Fruit fly (Drosophila melanogaster) whole organism, embryonic: Measurements from ENCODE around the gene Not10.

ENCODE experiments used
- BtbVII ChIP-seq: fragments of 200-800 bp; sonication (Bioruptor generic); optimal IDR thresholded peaks from 3 replicates; lab custom pipeline; 2017; ENCODE audit warnings: missing biosample characterization, mild to moderate bottlenecking, missing genetic modification characterization
- C15 ChIP-seq: fragments of 200-800 bp; sonication (Bioruptor generic); IDR thresholded peaks from 3 replicates; pipeline ENCODE4 v1.3.6; 2022; ENCODE audit warnings: missing biosample characterization, missing genetic modification characterization
- CG10209 ChIP-seq: fragments of 200-800 bp; sonication (Bioruptor generic); optimal IDR thresholded peaks from 3 replicates; lab custom pipeline; 2017; ENCODE audit warnings: missing biosample characterization, mild to moderate bottlenecking, missing genetic modification characterization, missing genetic modification reagents
- CG10543 ChIP-seq: fragments of 200-800 bp; sonication (Bioruptor generic); optimal IDR thresholded peaks from 3 replicates; lab custom pipeline; 2017; ENCODE audit warnings: missing biosample characterization, mild to moderate bottlenecking, missing genetic modification characterization, moderate library complexity
- CG11247 ChIP-seq: fragments of 200-800 bp; sonication (Bioruptor generic); IDR thresholded peaks from 2 replicates; pipeline ENCODE4 v1.3.6; 2022; ENCODE audit warnings: missing biosample characterization, missing genetic modification characterization
- CG11504 ChIP-seq: fragments of 200-800 bp; sonication (Bioruptor generic); optimal IDR thresholded peaks from 3 replicates; lab custom pipeline; 2019; ENCODE audit warnings: missing biosample characterization, mild to moderate bottlenecking, missing genetic modification characterization, moderate library complexity
- CG13123 ChIP-seq: fragments of 200-800 bp; sonication (Bioruptor generic); optimal IDR thresholded peaks from 2 replicates; lab custom pipeline; 2016; ENCODE audit warnings: missing biosample characterization, missing genetic modification characterization
- CG15269 ChIP-seq: fragments of 200-800 bp; sonication (Bioruptor generic); optimal IDR thresholded peaks from 2 replicates; lab custom pipeline; 2018; ENCODE audit warnings: missing biosample characterization, mild to moderate bottlenecking, missing genetic modification characterization, moderate library complexity
- CG17186 ChIP-seq: fragments of 200-800 bp; sonication (Bioruptor generic); optimal IDR thresholded peaks from 3 replicates; lab custom pipeline; 2017; ENCODE audit warnings: missing biosample characterization, missing genetic modification reagents, missing genetic modification characterization
- CG18011 ChIP-seq: fragments of 200-800 bp; sonication (Bioruptor generic); optimal IDR thresholded peaks from 2 replicates; lab custom pipeline; 2017; ENCODE audit warnings: missing biosample characterization, missing genetic modification characterization, mild to moderate bottlenecking, moderate library complexity, missing genotype
- CG2678 ChIP-seq: fragments of 200-800 bp; sonication (Bioruptor generic); optimal IDR thresholded peaks from 3 replicates; lab custom pipeline; 2019; ENCODE audit warnings: missing biosample characterization, mild to moderate bottlenecking, missing genetic modification characterization, moderate library complexity
- CG2875 ChIP-seq: fragments of 200-800 bp; sonication (Bioruptor generic); optimal IDR thresholded peaks from 2 replicates; lab custom pipeline; 2017; ENCODE audit warnings: missing biosample characterization, mild to moderate bottlenecking, missing genetic modification characterization, missing genetic modification reagents
- CG31388 ChIP-seq: fragments of 200-800 bp; sonication (Bioruptor generic); optimal IDR thresholded peaks from 2 replicates; lab custom pipeline; 2016; ENCODE audit warnings: missing biosample characterization, missing genetic modification characterization
- CG4404 ChIP-seq: fragments of 200-800 bp; sonication (Bioruptor generic); IDR thresholded peaks from 2 replicates; pipeline ENCODE4 v1.3.6; 2022; ENCODE audit warnings: missing biosample characterization, missing genetic modification characterization
- CG4730 ChIP-seq: fragments of 200-800 bp; sonication (Bioruptor generic); IDR thresholded peaks from 2 replicates; pipeline ENCODE4 v1.3.6; 2022; ENCODE audit warnings: missing biosample characterization, missing genetic modification characterization
- CG8359 ChIP-seq: fragments of 200-800 bp; sonication (Bioruptor generic); optimal IDR thresholded peaks from 2 replicates; lab custom pipeline; 2017; ENCODE audit warnings: missing biosample characterization, mild to moderate bottlenecking, missing genetic modification characterization, borderline replicate concordance
- CG9609 ChIP-seq: fragments of 200-800 bp; sonication (Bioruptor generic); optimal IDR thresholded peaks from 3 replicates; lab custom pipeline; 2016; ENCODE audit warnings: missing biosample characterization, missing genetic modification characterization
- CHES-1-like ChIP-seq: fragments of 200-800 bp; sonication (Bioruptor generic); optimal IDR thresholded peaks from 2 replicates; lab custom pipeline; 2016; ENCODE audit warnings: missing biosample characterization, missing genetic modification characterization
- Camta ChIP-seq: fragments of 200-800 bp; sonication (Bioruptor generic); optimal IDR thresholded peaks from 2 replicates; lab custom pipeline; 2016; ENCODE audit warnings: missing biosample characterization, missing genetic modification characterization
- Dip3 ChIP-seq: fragments of 200-800 bp; sonication (Bioruptor generic); optimal IDR thresholded peaks from 3 replicates; lab custom pipeline; 2016; ENCODE audit warnings: missing biosample characterization, missing genetic modification characterization
- Elba2 ChIP-seq: fragments of 200-800 bp; sonication (Bioruptor generic); optimal IDR thresholded peaks from 3 replicates; lab custom pipeline; 2016; ENCODE audit warnings: missing biosample characterization, missing genetic modification characterization
- Gug ChIP-seq: fragments of 200-800 bp; sonication (Bioruptor generic); IDR thresholded peaks from 4 replicates; pipeline ENCODE4 v1.3.6; 2022; ENCODE audit warnings: missing biosample characterization, missing genetic modification characterization
- Hr78 ChIP-seq, 2 experiments: fragments of 200-800 bp in 1 of 2; fragments of >200 bp in 1 of 2; sonication (Bioruptor generic) in 1 of 2; optimal IDR thresholded peaks; 2 replicates each; lab custom pipeline; 2017 to 2019; ENCODE audit warnings: missing biosample characterization in 2 of 2, missing genetic modification characterization in 2 of 2, mild to moderate bottlenecking in 1 of 2, moderate library complexity in 1 of 2
- Mes4 ChIP-seq: fragments of 200-800 bp; sonication (Bioruptor generic); optimal IDR thresholded peaks from 2 replicates; lab custom pipeline; 2016; ENCODE audit warnings: missing biosample characterization, missing genetic modification characterization
- Oaz ChIP-seq: fragments of 200-800 bp; sonication (Bioruptor generic); IDR thresholded peaks from 2 replicates; pipeline ENCODE4 v1.3.6; 2022; ENCODE audit warnings: missing biosample characterization, missing genetic modification characterization
- TFAM ChIP-seq: fragments of 200-800 bp; sonication (Bioruptor generic); optimal IDR thresholded peaks from 2 replicates; lab custom pipeline; 2017; ENCODE audit warnings: missing biosample characterization, missing genetic modification characterization, inconsistent platforms
- ac ChIP-seq: fragments of 200-800 bp; sonication (Bioruptor generic); optimal IDR thresholded peaks from 3 replicates; lab custom pipeline; 2017; ENCODE audit warnings: missing biosample characterization, mild to moderate bottlenecking, missing genetic modification characterization
- ato ChIP-seq: fragments of 200-800 bp; sonication (Bioruptor generic); IDR thresholded peaks from 2 replicates; pipeline ENCODE4 v1.3.6; 2022; ENCODE audit warnings: missing biosample characterization, missing genetic modification characterization; ENCODE audit not compliant: partially characterized antibody
- bigmax ChIP-seq: fragments of 200-800 bp; sonication (Bioruptor generic); optimal IDR thresholded peaks from 2 replicates; lab custom pipeline; 2018; ENCODE audit warnings: missing biosample characterization, mild to moderate bottlenecking, missing genetic modification characterization
- bsh ChIP-seq, 2 experiments: fragments of 200-800 bp; sonication (Bioruptor generic); optimal IDR thresholded peaks; 2 replicates each; lab custom pipeline; 2017 to 2018; ENCODE audit warnings: mild to moderate bottlenecking in 2 of 2, missing biosample characterization in 2 of 2, missing genetic modification characterization in 2 of 2, moderate library complexity in 1 of 2
- cg ChIP-seq: fragments of 200-800 bp; sonication (Bioruptor generic); optimal IDR thresholded peaks from 3 replicates; lab custom pipeline; 2019; ENCODE audit warnings: missing biosample characterization, mild to moderate bottlenecking, missing genetic modification characterization, moderate library complexity
- chif ChIP-seq, 2 experiments: fragments of 200-800 bp; sonication (Bioruptor generic); optimal IDR thresholded peaks; 3 replicates each; lab custom pipeline; 2016; ENCODE audit warnings: missing biosample characterization in 2 of 2, missing genetic modification characterization in 2 of 2
- croc ChIP-seq: fragments of 200-800 bp; sonication (Bioruptor generic); conservative IDR thresholded peaks from 3 replicates; pipeline ENCODE4 v1.3.6; 2022; ENCODE audit warnings: missing biosample characterization, missing genetic modification characterization
- danr ChIP-seq: fragments of 200-800 bp; sonication (Bioruptor generic); IDR thresholded peaks from 2 replicates; pipeline ENCODE4 v1.3.6; 2022; ENCODE audit warnings: missing biosample characterization, missing genetic modification characterization
- disco-r ChIP-seq: fragments of 200-800 bp; sonication (Bioruptor generic); optimal IDR thresholded peaks from 2 replicates; lab custom pipeline; 2016; ENCODE audit warnings: missing biosample characterization, missing genetic modification characterization
- gro ChIP-seq: fragments of 200-800 bp; sonication (Bioruptor generic); optimal IDR thresholded peaks from 2 replicates; lab custom pipeline; 2016; ENCODE audit warnings: missing biosample characterization, missing genetic modification characterization
- jigr1 ChIP-seq: fragments of 200-800 bp; sonication (Bioruptor generic); IDR thresholded peaks from 3 replicates; pipeline ENCODE4 v1.3.6; 2022; ENCODE audit warnings: missing biosample characterization, missing genetic modification characterization
- onecut ChIP-seq: fragments of 200-800 bp; sonication (Bioruptor generic); IDR thresholded peaks from 2 replicates; pipeline ENCODE4 v1.3.6; 2022; ENCODE audit warnings: missing biosample characterization, missing genetic modification characterization
- phol ChIP-seq: fragments of 200-800 bp; sonication (Bioruptor generic); optimal IDR thresholded peaks from 3 replicates; lab custom pipeline; 2018; ENCODE audit warnings: missing biosample characterization, mild to moderate bottlenecking, missing genetic modification characterization, moderate library complexity
- pnt ChIP-seq: fragments of 200-800 bp; sonication (Bioruptor generic); optimal IDR thresholded peaks from 3 replicates; lab custom pipeline; 2016; ENCODE audit warnings: missing biosample characterization, missing genetic modification characterization
- pros ChIP-seq: fragments of 200-800 bp; sonication (Bioruptor generic); optimal IDR thresholded peaks from 3 replicates; lab custom pipeline; 2019; ENCODE audit warnings: missing biosample characterization, mild to moderate bottlenecking, missing genetic modification characterization, moderate library complexity
- schlank ChIP-seq: fragments of 200-800 bp; sonication (Bioruptor generic); optimal IDR thresholded peaks from 2 replicates; lab custom pipeline; 2018; ENCODE audit warnings: missing biosample characterization, mild to moderate bottlenecking, missing genetic modification characterization
- so ChIP-seq: fragments of 200-800 bp; sonication (Bioruptor generic); IDR thresholded peaks from 3 replicates; pipeline ENCODE4 v1.3.6; 2022; ENCODE audit warnings: missing biosample characterization, missing genetic modification characterization
- sqz ChIP-seq: fragments of 200-800 bp; sonication (Bioruptor generic); optimal IDR thresholded peaks from 3 replicates; lab custom pipeline; 2018; ENCODE audit warnings: missing biosample characterization, mild to moderate bottlenecking, missing genetic modification characterization
- sr ChIP-seq: fragments of 200-800 bp; sonication (Bioruptor generic); IDR thresholded peaks from 3 replicates; pipeline ENCODE4 v1.3.6; 2022; ENCODE audit warnings: missing biosample characterization, missing genetic modification characterization
- tll ChIP-seq, 2 experiments: fragments of 200-800 bp in 1 of 2; fragments of >200 bp in 1 of 2; sonication (Bioruptor generic) in 1 of 2; optimal IDR thresholded peaks; 2 replicates each; lab custom pipeline; 2017 to 2019; ENCODE audit warnings: missing biosample characterization in 2 of 2, missing genetic modification characterization in 2 of 2, mild to moderate bottlenecking in 1 of 2, moderate library complexity in 1 of 2
- tna ChIP-seq: fragments of 200-800 bp; sonication (Bioruptor generic); IDR thresholded peaks from 2 replicates; pipeline ENCODE4 v1.3.6; 2022; ENCODE audit warnings: missing biosample characterization, missing genetic modification characterization; ENCODE audit not compliant: partially characterized antibody
- twi ChIP-seq: fragments of 200-800 bp; optimal IDR thresholded peaks from 2 replicates; lab custom pipeline; 2019; ENCODE audit warnings: missing biosample characterization, mild to moderate bottlenecking, missing genetic modification characterization, moderate library complexity
- usp ChIP-seq: fragments of >200 bp; optimal IDR thresholded peaks from 2 replicates; lab custom pipeline; 2017; ENCODE audit warnings: missing biosample characterization, missing genetic modification characterization
- zen ChIP-seq: fragments of 200-800 bp; sonication (Bioruptor generic); optimal IDR thresholded peaks from 3 replicates; lab custom pipeline; 2018; ENCODE audit warnings: missing biosample characterization, mild to moderate bottlenecking, missing genetic modification characterization, moderate library complexity

The Not10 gene

dm6 chr3R:12626674-12627382 lies 3.6 kb upstream of the Not10 start (continued):
- TF ChIP-seq CG10209 (GFP tag; lab: Kevin White, UChicago): no peak
- peak; percentile 7 for TF ChIP-seq twi
- TF ChIP-seq CG8359: no peak
- no peak for TF ChIP-seq CG4730 (GFP tag; lab: Robert Waterston, UW)
- TF ChIP-seq schlank: no peak
- TF ChIP-seq CG2678 (tag; lab: Kevin White, UChicago): no peak
- no peak for TF ChIP-seq CG2875 (GFP tag; lab: Kevin White, UChicago)
- no peak for TF ChIP-seq CG13123 (GFP tag; lab: Kevin White, UChicago)
- TF ChIP-seq chif (GFP tag; optimal IDR thresholded peaks at IDR 0.05; lab: Kevin White, UChicago): no peak
- no peak for TF ChIP-seq CG11504 (tag; lab: Kevin White, UChicago)
- TF ChIP-seq Oaz (GFP tag; lab: Robert Waterston, UW): no peak
- TF ChIP-seq CG4404 (GFP tag; lab: Robert Waterston, UW): no peak
- TF ChIP-seq Gug: no peak
- peak; percentile 11 for TF ChIP-seq gro (GFP tag; lab: Kevin White, UChicago)
- TF ChIP-seq sqz (GFP tag; lab: Kevin White, UChicago): peak; percentile 42
- no peak for TF ChIP-seq usp (GFP tag; lab: Kevin White, UChicago)
- TF ChIP-seq ato (GFP tag; lab: Robert Waterston, UW): no peak
- no peak for TF ChIP-seq danr
- peak; percentile 98 for TF ChIP-seq onecut (GFP tag; lab: Robert Waterston, UW)
- TF ChIP-seq bsh (GFP tag; optimal IDR thresholded peaks at IDR 0.05; lab: Kevin White, UChicago): no peak
- no peak for TF ChIP-seq Dip3
- TF ChIP-seq CHES-1-like (GFP tag; lab: Kevin White, UChicago): no peak
- TF ChIP-seq CG18011 (GFP tag; lab: Kevin White, UChicago): no peak
- no peak for TF ChIP-seq pnt (GFP tag; lab: Kevin White, UChicago)
- no peak for TF ChIP-seq CG15269 (tag; lab: Kevin White, UChicago)
- no peak for TF ChIP-seq ac (GFP tag; lab: Kevin White, UChicago)
- peak; percentile 89 for TF ChIP-seq Elba2 (GFP tag; lab: Kevin White, UChicago)
- no peak for TF ChIP-seq TFAM
- no peak for TF ChIP-seq Camta (GFP tag; lab: Kevin White, UChicago)
- TF ChIP-seq disco-r: no peak
- TF ChIP-seq cg (GFP tag; lab: Kevin White, UChicago): peak; percentile 37
- no peak for TF ChIP-seq C15 (GFP tag; lab: Robert Waterston, UW)
- no peak for TF ChIP-seq BtbVII (GFP tag; lab: Kevin White, UChicago)
- TF ChIP-seq croc (GFP tag; lab: Robert Waterston, UW): no peak
- no peak for TF ChIP-seq CG9609 (GFP tag; lab: Kevin White, UChicago)
- TF ChIP-seq zen (tag; lab: Kevin White, UChicago): peak; percentile 17
- TF ChIP-seq jigr1 (GFP tag; lab: Robert Waterston, UW): no peak
- peak; percentile 61 for TF ChIP-seq pros
- TF ChIP-seq tna (GFP tag; lab: Robert Waterston, UW): no peak
- TF ChIP-seq CG10543: peak; percentile 35
- no peak for TF ChIP-seq CG17186 (GFP tag; lab: Kevin White, UChicago)
- no peak for TF ChIP-seq CG31388 (GFP tag; lab: Kevin White, UChicago)
- TF ChIP-seq Hr78 (GFP tag; optimal IDR thresholded peaks at IDR 0.05; lab: Kevin White, UChicago): no peak
- peak; percentile 93 for TF ChIP-seq phol (tag; lab: Kevin White, UChicago)
- no peak for TF ChIP-seq bigmax
- TF ChIP-seq sr (GFP tag; lab: Robert Waterston, UW): no peak
- no peak for TF ChIP-seq Mes4 (GFP tag; lab: Kevin White, UChicago)
- TF ChIP-seq CG11247 (GFP tag; lab: Robert Waterston, UW): no peak
- TF ChIP-seq so (GFP tag; lab: Robert Waterston, UW): no peak
- TF ChIP-seq tll (GFP tag; optimal IDR thresholded peaks at IDR 0.05; lab: Kevin White, UChicago): peak in 1 of 2 experiments; percentile 73
